Worm (Caenorhabditis elegans) whole organism, L1 larva: ENCODE data around the gene C49A9.10.

ENCODE experiments used
- aly-2 ChIP-seq: fragments of 150-350 bp; optimal IDR thresholded peaks from 2 replicates; lab custom pipeline; 2014; ENCODE audit warnings: missing biosample characterization, missing genetic modification characterization
- efl-1 ChIP-seq, 4 experiments: fragments of 150-350 bp; optimal IDR thresholded peaks in 3 of 4; peaks in 1 of 4; 1 replicate in 1 of 4; 2 replicates in 3 of 4; lab custom pipeline; 2014; ENCODE audit warnings: missing biosample characterization in 2 of 4, missing genetic modification characterization in 2 of 4, missing genetic modification reagents in 2 of 4
- egl-27 ChIP-seq, 2 experiments: fragments of 150-350 bp in 1 of 2; sonication (generic microtip); optimal IDR thresholded peaks; 3 replicates each; lab custom pipeline; 2017 to 2018; ENCODE audit warnings: missing biosample characterization in 2 of 2, missing genetic modification characterization in 2 of 2, missing genetic modification reagents in 2 of 2
- lin-35 ChIP-seq, 2 experiments: fragments of 150-350 bp; optimal IDR thresholded peaks; 2 replicates each; lab custom pipeline; 2014; ENCODE audit warnings: missing biosample characterization in 2 of 2, missing genetic modification characterization in 2 of 2, missing genetic modification reagents in 2 of 2
- lsy-2 ChIP-seq, 2 experiments: fragments of 150-350 bp; optimal IDR thresholded peaks; 2 replicates each; lab custom pipeline; 2014; ENCODE audit warnings: missing biosample characterization in 2 of 2, missing genetic modification characterization in 2 of 2
- nhr-77 ChIP-seq: fragments of 150-350 bp; optimal IDR thresholded peaks from 2 replicates; lab custom pipeline; 2014; ENCODE audit warnings: missing biosample characterization, missing genetic modification characterization
- unc-98 ChIP-seq: fragments of 200-800 bp; sonication (Bioruptor generic); IDR thresholded peaks from 2 replicates; pipeline ENCODE4 v1.3.6; 2022; ENCODE audit warnings: missing genetic modification characterization, missing compliant biosample characterization
- ztf-11 ChIP-seq, 2 experiments: sonication (generic microtip); optimal IDR thresholded peaks; 2 replicates each; lab custom pipeline; 2016 to 2017; ENCODE audit warnings: missing genetic modification characterization in 2 of 2, missing biosample characterization in 1 of 2, missing compliant biosample characterization in 1 of 2
- ztf-4 ChIP-seq: fragments of 150-350 bp; optimal IDR thresholded peaks from 2 replicates; lab custom pipeline; 2014; ENCODE audit warnings: missing biosample characterization, missing genetic modification characterization

ce11 chrIV:6177383-6177782 lies 28.8 kb downstream of the C49A9.10 start:
- TF ChIP-seq lin-35 (GFP tag; optimal IDR thresholded peaks at IDR 0.05; lab: Kevin White, UChicago): no peak
- TF ChIP-seq aly-2 (tag; lab: Kevin White, UChicago): no peak
- TF ChIP-seq efl-1 (optimal IDR thresholded peaks at IDR 0.05; lab: Kevin White, UChicago): no peak
- no peak for TF ChIP-seq efl-1 (GFP tag; optimal IDR thresholded peaks at IDR 0.05 in 1 of 2; lab: Kevin White, UChicago)
- TF ChIP-seq ztf-11 (tag; optimal IDR thresholded peaks at IDR 0.05; lab: Kevin White, UChicago): no peak
- no peak for TF ChIP-seq egl-27 (tag; optimal IDR thresholded peaks at IDR 0.05; lab: Kevin White, UChicago)
- TF ChIP-seq lsy-2 (tag; optimal IDR thresholded peaks at IDR 0.05; lab: Kevin White, UChicago): no peak
- no peak for TF ChIP-seq unc-98 (GFP tag; lab: Robert Waterston, UW)
- no peak for TF ChIP-seq ztf-4
- no peak for TF ChIP-seq nhr-77 (tag; lab: Kevin White, UChicago)
